Fruit fly (Drosophila melanogaster) whole organism, embryonic: ENCODE results near the gene Fmr1.

Source experiments
- Antp ChIP-seq: fragments of 200-800 bp; sonication (Bioruptor generic); optimal IDR thresholded peaks from 3 replicates; lab custom pipeline; 2016; ENCODE audit warnings: missing biosample characterization, missing genetic modification characterization
- B-H2 ChIP-seq: fragments of 200-800 bp; sonication (Bioruptor generic); optimal IDR thresholded peaks from 2 replicates; lab custom pipeline; 2018; ENCODE audit warnings: missing biosample characterization, mild to moderate bottlenecking, missing genetic modification characterization
- Bteb2 ChIP-seq: fragments of 200-800 bp; sonication (Bioruptor generic); optimal IDR thresholded peaks from 2 replicates; lab custom pipeline; 2016; ENCODE audit warnings: missing biosample characterization, missing genetic modification characterization
- CG12236 ChIP-seq: fragments of 200-800 bp; sonication (Bioruptor generic); optimal IDR thresholded peaks from 2 replicates; lab custom pipeline; 2016; ENCODE audit warnings: missing biosample characterization, missing genetic modification characterization
- CG15269 ChIP-seq: fragments of 200-800 bp; sonication (Bioruptor generic); optimal IDR thresholded peaks from 2 replicates; lab custom pipeline; 2018; ENCODE audit warnings: missing biosample characterization, mild to moderate bottlenecking, missing genetic modification characterization, moderate library complexity
- CG15514 ChIP-seq: fragments of 200-800 bp; sonication (Bioruptor generic); optimal IDR thresholded peaks from 3 replicates; lab custom pipeline; 2017; ENCODE audit warnings: missing biosample characterization, missing genetic modification characterization, mild to moderate bottlenecking, moderate library complexity, missing genetic modification reagents
- CG16815 ChIP-seq: fragments of 200-800 bp; sonication (Bioruptor generic); optimal IDR thresholded peaks from 3 replicates; lab custom pipeline; 2017; ENCODE audit warnings: missing biosample characterization, mild to moderate bottlenecking, missing genetic modification characterization
- CG31441 ChIP-seq: fragments of 200-800 bp; sonication (Bioruptor generic); IDR thresholded peaks from 2 replicates; pipeline ENCODE4 v1.3.6; 2022; ENCODE audit warnings: missing biosample characterization, missing genetic modification characterization
- CG33557 ChIP-seq: fragments of 200-800 bp; sonication (Bioruptor generic); optimal IDR thresholded peaks from 2 replicates; lab custom pipeline; 2019; ENCODE audit warnings: missing biosample characterization, mild to moderate bottlenecking, missing genetic modification characterization, moderate library complexity
- CG34224 ChIP-seq: fragments of 200-800 bp; sonication (Bioruptor generic); IDR thresholded peaks from 3 replicates; pipeline ENCODE4 v1.3.6; 2022; ENCODE audit warnings: missing biosample characterization, missing genetic modification characterization; ENCODE audit not compliant: partially characterized antibody
- CG3995 ChIP-seq: fragments of 200-800 bp; sonication (Bioruptor generic); optimal IDR thresholded peaks from 3 replicates; lab custom pipeline; 2016; ENCODE audit warnings: missing biosample characterization, missing genetic modification characterization
- CG4360 ChIP-seq: fragments of 200-800 bp; sonication (Bioruptor generic); IDR thresholded peaks from 2 replicates; pipeline ENCODE4 v1.3.6; 2022; ENCODE audit warnings: missing biosample characterization, missing genetic modification characterization
- CG4404 ChIP-seq: fragments of 200-800 bp; sonication (Bioruptor generic); IDR thresholded peaks from 2 replicates; pipeline ENCODE4 v1.3.6; 2022; ENCODE audit warnings: missing biosample characterization, missing genetic modification characterization
- CG6175 ChIP-seq: fragments of 200-800 bp; sonication (Bioruptor generic); IDR thresholded peaks from 3 replicates; pipeline ENCODE4 v1.3.6; 2022; ENCODE audit warnings: missing biosample characterization, missing genetic modification characterization
- CG6254 ChIP-seq: fragments of 200-800 bp; sonication (Bioruptor generic); optimal IDR thresholded peaks from 3 replicates; lab custom pipeline; 2017; ENCODE audit warnings: mild to moderate bottlenecking, missing biosample characterization, missing genetic modification reagents, missing genetic modification characterization
- CG7372 ChIP-seq: fragments of 200-800 bp; sonication (Bioruptor generic); IDR thresholded peaks from 2 replicates; pipeline ENCODE4 v1.3.6; 2022; ENCODE audit warnings: missing biosample characterization, missing genetic modification characterization
- CG7987 ChIP-seq: fragments of 200-800 bp; sonication (Bioruptor generic); optimal IDR thresholded peaks from 2 replicates; lab custom pipeline; 2018; ENCODE audit warnings: missing biosample characterization, mild to moderate bottlenecking, missing genetic modification characterization, moderate library complexity
- CG8924 ChIP-seq: fragments of 200-800 bp; optimal IDR thresholded peaks from 3 replicates; lab custom pipeline; 2019; ENCODE audit warnings: missing biosample characterization, mild to moderate bottlenecking, missing genetic modification characterization, moderate library complexity
- CG9876 ChIP-seq: fragments of 200-800 bp; sonication (Bioruptor generic); optimal IDR thresholded peaks from 2 replicates; lab custom pipeline; 2016; ENCODE audit warnings: missing biosample characterization, missing genetic modification characterization
- CHES-1-like ChIP-seq: fragments of 200-800 bp; sonication (Bioruptor generic); optimal IDR thresholded peaks from 2 replicates; lab custom pipeline; 2016; ENCODE audit warnings: missing biosample characterization, missing genetic modification characterization
- CkIIα-i1 ChIP-seq: fragments of 200-800 bp; sonication (Bioruptor generic); IDR thresholded peaks from 2 replicates; pipeline ENCODE4 v1.3.6; 2022; ENCODE audit warnings: missing biosample characterization, missing genetic modification characterization
- CoRest ChIP-seq: fragments of 200-800 bp; sonication (Bioruptor generic); optimal IDR thresholded peaks from 3 replicates; lab custom pipeline; 2018; ENCODE audit warnings: missing biosample characterization, mild to moderate bottlenecking, missing genetic modification characterization, moderate library complexity
- Dref ChIP-seq: fragments of 200-800 bp; sonication (Bioruptor generic); IDR thresholded peaks from 2 replicates; pipeline ENCODE4 v1.3.6; 2022; ENCODE audit warnings: missing biosample characterization, missing genetic modification characterization
- HmgD ChIP-seq: fragments of 200-800 bp; sonication (Bioruptor generic); optimal IDR thresholded peaks from 3 replicates; lab custom pipeline; 2016; ENCODE audit warnings: missing biosample characterization, missing genetic modification characterization
- NC2β ChIP-seq: fragments of 200-800 bp; sonication (Bioruptor generic); optimal IDR thresholded peaks from 2 replicates; lab custom pipeline; 2016; ENCODE audit warnings: missing biosample characterization, missing genetic modification characterization
- NfI ChIP-seq: fragments of 200-800 bp; sonication (Bioruptor generic); optimal IDR thresholded peaks from 3 replicates; lab custom pipeline; 2018; ENCODE audit warnings: missing biosample characterization, mild to moderate bottlenecking, missing genetic modification characterization, moderate library complexity
- Oli ChIP-seq: fragments of 200-800 bp; sonication (Bioruptor generic); optimal IDR thresholded peaks from 2 replicates; lab custom pipeline; 2018; ENCODE audit warnings: missing biosample characterization, mild to moderate bottlenecking, missing genetic modification characterization, moderate library complexity
- Sry-δ ChIP-seq: fragments of 200-800 bp; sonication (Bioruptor generic); optimal IDR thresholded peaks from 2 replicates; lab custom pipeline; 2016; ENCODE audit warnings: missing biosample characterization, missing genetic modification characterization
- bab2 ChIP-seq: fragments of 200-800 bp; sonication (Bioruptor generic); optimal IDR thresholded peaks from 2 replicates; lab custom pipeline; 2016; ENCODE audit warnings: missing biosample characterization, missing genetic modification characterization
- chinmo ChIP-seq: fragments of 200-800 bp; sonication (Bioruptor generic); IDR thresholded peaks from 4 replicates; pipeline ENCODE4 v1.3.6; 2022; ENCODE audit warnings: missing biosample characterization, missing genetic modification characterization; ENCODE audit not compliant: partially characterized antibody
- dimm ChIP-seq: fragments of 200-800 bp; sonication (Bioruptor generic); IDR thresholded peaks from 2 replicates; pipeline ENCODE4 v1.3.6; 2022; ENCODE audit warnings: missing biosample characterization, missing genetic modification characterization
- ewg ChIP-seq: fragments of 200-800 bp; sonication (Bioruptor generic); optimal IDR thresholded peaks from 3 replicates; lab custom pipeline; 2017; ENCODE audit warnings: mild to moderate bottlenecking, missing biosample characterization, missing genetic modification reagents, missing genetic modification characterization
- fd64A ChIP-seq: fragments of 200-800 bp; sonication (Bioruptor generic); optimal IDR thresholded peaks from 3 replicates; lab custom pipeline; 2018; ENCODE audit warnings: missing biosample characterization, mild to moderate bottlenecking, missing genetic modification characterization
- fd96Cb ChIP-seq: fragments of 200-800 bp; sonication (Bioruptor generic); optimal IDR thresholded peaks from 2 replicates; lab custom pipeline; 2018; ENCODE audit warnings: missing biosample characterization, mild to moderate bottlenecking, missing genetic modification characterization, moderate library complexity
- fu2 ChIP-seq: fragments of 200-800 bp; sonication (Bioruptor generic); optimal IDR thresholded peaks from 2 replicates; lab custom pipeline; 2016; ENCODE audit warnings: missing biosample characterization, missing genetic modification characterization
- gce ChIP-seq: fragments of 200-800 bp; sonication (Bioruptor generic); IDR thresholded peaks from 3 replicates; pipeline ENCODE4 v1.3.6; 2022; ENCODE audit warnings: missing biosample characterization, missing genetic modification characterization
- grau ChIP-seq: fragments of 200-800 bp; optimal IDR thresholded peaks from 3 replicates; lab custom pipeline; 2019; ENCODE audit warnings: missing biosample characterization, mild to moderate bottlenecking, missing genetic modification characterization, moderate library complexity
- gsb-n ChIP-seq: fragments of 200-800 bp; sonication (Bioruptor generic); optimal IDR thresholded peaks from 3 replicates; lab custom pipeline; 2018; ENCODE audit warnings: missing biosample characterization, mild to moderate bottlenecking, missing genetic modification characterization
- kah ChIP-seq: fragments of 200-800 bp; sonication (Bioruptor generic); optimal IDR thresholded peaks from 2 replicates; lab custom pipeline; 2018; ENCODE audit warnings: missing biosample characterization, mild to moderate bottlenecking, missing genetic modification characterization
- kni ChIP-seq: fragments of 200-800 bp; sonication (Bioruptor generic); optimal IDR thresholded peaks from 3 replicates; lab custom pipeline; 2017; ENCODE audit warnings: mild to moderate bottlenecking, missing biosample characterization, missing genetic modification reagents, missing genetic modification characterization
- lbe ChIP-seq: fragments of 200-800 bp; sonication (Bioruptor generic); optimal IDR thresholded peaks from 2 replicates; lab custom pipeline; 2016; ENCODE audit warnings: missing biosample characterization, mild to moderate bottlenecking, missing genetic modification characterization
- lilli ChIP-seq: fragments of 200-800 bp; sonication (Bioruptor generic); optimal IDR thresholded peaks from 3 replicates; lab custom pipeline; 2016; ENCODE audit warnings: missing biosample characterization, missing genetic modification characterization
- mam ChIP-seq: fragments of 200-800 bp; sonication (Bioruptor generic); optimal IDR thresholded peaks from 3 replicates; lab custom pipeline; 2016; ENCODE audit warnings: missing biosample characterization, missing genetic modification characterization
- pros ChIP-seq: fragments of 200-800 bp; sonication (Bioruptor generic); optimal IDR thresholded peaks from 3 replicates; lab custom pipeline; 2019; ENCODE audit warnings: missing biosample characterization, mild to moderate bottlenecking, missing genetic modification characterization, moderate library complexity
- seq ChIP-seq: fragments of 200-800 bp; sonication (Bioruptor generic); IDR thresholded peaks from 2 replicates; pipeline ENCODE4 v1.3.6; 2022; ENCODE audit warnings: missing biosample characterization, missing genetic modification characterization
- shn ChIP-seq: fragments of 200-800 bp; sonication (Bioruptor generic); optimal IDR thresholded peaks from 3 replicates; lab custom pipeline; 2016; ENCODE audit warnings: missing biosample characterization, missing genetic modification characterization
- slbo ChIP-seq: fragments of 200-800 bp; sonication (Bioruptor generic); IDR thresholded peaks from 2 replicates; pipeline ENCODE4 v1.3.6; 2022; ENCODE audit warnings: missing biosample characterization, missing genetic modification characterization
- sob ChIP-seq: fragments of 200-800 bp; sonication (Bioruptor generic); IDR thresholded peaks from 2 replicates; pipeline ENCODE4 v1.3.6; 2022; ENCODE audit warnings: missing biosample characterization, missing genetic modification characterization
- tgo ChIP-seq: fragments of 200-800 bp; sonication (Bioruptor generic); IDR thresholded peaks from 3 replicates; pipeline ENCODE4 v1.3.6; 2022; ENCODE audit warnings: missing biosample characterization, missing genetic modification characterization
- trem ChIP-seq: fragments of 200-800 bp; optimal IDR thresholded peaks from 3 replicates; lab custom pipeline; 2019; ENCODE audit warnings: missing biosample characterization, mild to moderate bottlenecking, missing genetic modification characterization, moderate library complexity
- twi ChIP-seq: fragments of 200-800 bp; optimal IDR thresholded peaks from 2 replicates; lab custom pipeline; 2019; ENCODE audit warnings: missing biosample characterization, mild to moderate bottlenecking, missing genetic modification characterization, moderate library complexity
- unc-4 ChIP-seq: fragments of 200-800 bp; sonication (Bioruptor generic); IDR thresholded peaks from 2 replicates; pipeline ENCODE4 v1.3.6; 2022; ENCODE audit warnings: missing biosample characterization, missing genetic modification characterization; ENCODE audit not compliant: partially characterized antibody

Gene Fmr1

DNA sequence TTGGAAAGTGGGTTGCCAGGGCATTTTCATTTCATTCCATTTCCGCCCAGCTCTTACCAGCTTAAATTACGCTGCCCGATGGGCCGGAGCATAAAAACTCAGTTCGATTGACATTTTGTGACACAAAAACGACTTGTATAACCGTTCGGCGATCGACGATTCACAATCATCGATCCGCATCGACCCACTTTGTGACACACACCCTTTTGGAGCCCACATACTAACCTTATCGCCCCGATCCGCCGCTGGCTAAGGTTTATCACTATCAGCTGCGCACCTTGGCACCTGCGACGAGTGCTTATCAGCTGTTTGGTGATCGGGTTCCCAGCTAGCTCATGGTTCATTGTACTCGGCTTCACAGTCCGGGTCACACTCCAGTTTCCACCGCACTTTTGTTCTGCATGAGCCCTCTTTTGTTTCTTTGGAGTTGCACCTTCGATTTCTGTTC, 10.5 kb downstream of the Fmr1 start (continued):
- TF ChIP-seq B-H2 (GFP tag; lab: Kevin White, UChicago) (no peak), sob (no peak), CG15269 (peak; percentile 16), mam (GFP tag; lab: Kevin White, UChicago) (no peak), CG6175 (GFP tag; lab: Robert Waterston, UW) (no peak; the same call in 2 of the 3 replicates), HmgD (no peak), gce (GFP tag; lab: Robert Waterston, UW) (0 out of 3 replicates have a peak, but pooled peaks have one; percentile 11), CG7372 (GFP tag; lab: Robert Waterston, UW) (no peak), slbo (GFP tag; lab: Robert Waterston, UW) (no peak), Antp (GFP tag; lab: Kevin White, UChicago) (no peak), twi (tag; lab: Kevin White, UChicago) (peak; percentile 23), Bteb2 (GFP tag; lab: Kevin White, UChicago) (no peak), CG34224 (GFP tag; lab: Robert Waterston, UW) (no peak), lbe (GFP tag; lab: Kevin White, UChicago) (no peak), Sry-δ (GFP tag; lab: Kevin White, UChicago) (no peak), pros (GFP tag; lab: Kevin White, UChicago) (no peak), CkIIα-i1 (no peak), CG15514 (GFP tag; lab: Kevin White, UChicago) (peak; percentile 20), seq (GFP tag; lab: Robert Waterston, UW) (no peak), tgo (GFP tag; lab: Robert Waterston, UW) (no peak), fu2 (GFP tag; lab: Kevin White, UChicago) (no peak), kah (GFP tag; lab: Kevin White, UChicago) (no peak), CG33557 (GFP tag; lab: Kevin White, UChicago) (no peak), fd96Cb (tag; lab: Kevin White, UChicago) (no peak), bab2 (GFP tag; lab: Kevin White, UChicago) (no peak), CG3995 (GFP tag; lab: Kevin White, UChicago) (no peak), shn (no peak), CG7987 (GFP tag; lab: Kevin White, UChicago) (no peak), Dref (no peak), CG31441 (no peak), gsb-n (tag; lab: Kevin White, UChicago) (no peak), dimm (GFP tag; lab: Robert Waterston, UW) (no peak), kni (GFP tag; lab: Kevin White, UChicago) (peak; percentile 15), CHES-1-like (GFP tag; lab: Kevin White, UChicago) (no peak), CG6254 (GFP tag; lab: Kevin White, UChicago) (no peak), NfI (GFP tag; lab: Kevin White, UChicago) (no peak), NC2β (GFP tag; lab: Kevin White, UChicago) (no peak), CoRest (no peak), trem (no peak), CG16815 (GFP tag; lab: Kevin White, UChicago) (no peak), CG12236 (GFP tag; lab: Kevin White, UChicago) (no peak), Oli (no peak), CG9876 (GFP tag; lab: Kevin White, UChicago) (no peak), chinmo (0 out of 4 replicates have a peak, but pooled peaks have one; percentile 53), unc-4 (GFP tag; lab: Robert Waterston, UW) (no peak), CG4404 (GFP tag; lab: Robert Waterston, UW) (no peak), ewg (GFP tag; lab: Kevin White, UChicago) (no peak), lilli (no peak), grau (tag; lab: Kevin White, UChicago) (no peak), CG8924 (tag; lab: Kevin White, UChicago) (no peak), CG4360 (GFP tag; lab: Robert Waterston, UW) (no peak), fd64A (no peak)
